Worm (Caenorhabditis elegans): ENCODE data around the gene srg-62.
A peak's percentile ranks its signal among the peaks of the same experiment; 100 is the strongest.

srg-62 gene

DNA sequence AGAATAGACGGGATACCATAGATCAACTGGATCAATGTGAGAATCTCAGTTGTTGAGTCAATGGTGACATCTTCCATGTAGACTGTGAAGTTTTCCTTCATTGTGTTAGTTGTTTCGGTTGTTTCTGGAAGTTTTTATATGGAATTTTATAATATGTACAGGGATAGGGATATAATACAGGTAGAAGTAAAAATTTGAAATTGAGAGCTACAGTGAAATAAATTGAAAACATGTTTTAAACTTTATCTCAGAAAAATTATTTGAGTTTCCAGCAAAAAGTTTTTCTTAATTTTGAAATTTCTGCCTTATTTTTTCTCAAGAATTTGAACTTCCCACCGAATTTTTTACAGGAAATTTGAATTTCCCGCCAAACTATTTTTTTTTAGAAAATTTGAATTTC, at the start of gene srg-62:
Gene srg-62, minus strand, starts transcription at position 101 of the 400 bp plus-strand sequence.
- TF ChIP-seq ztf-25 (GFP tag; IDR thresholded peaks at IDR 0.05) = no peak

- TF ChIP-seq hsf-1 (GFP tag; IDR thresholded peaks at IDR 0.05) (no peak), egl-18 (GFP tag; IDR thresholded peaks at IDR 0.05) (no peak), Y67H2A.10 (GFP tag; conservative IDR thresholded peaks at IDR 0.05) (no peak), ztf-6 (GFP tag; IDR thresholded peaks at IDR 0.05) (no peak), lin-35 (GFP tag; optimal IDR thresholded peaks at IDR 0.05) (no peak)
These were observed 38.6 kb upstream of the srg-62 start, which contains the start of gene R05D8.11 for ce11 chrV:2780786-2781185. R05D8.11 (minus strand) TSS chrV:2780886.

DNA sequence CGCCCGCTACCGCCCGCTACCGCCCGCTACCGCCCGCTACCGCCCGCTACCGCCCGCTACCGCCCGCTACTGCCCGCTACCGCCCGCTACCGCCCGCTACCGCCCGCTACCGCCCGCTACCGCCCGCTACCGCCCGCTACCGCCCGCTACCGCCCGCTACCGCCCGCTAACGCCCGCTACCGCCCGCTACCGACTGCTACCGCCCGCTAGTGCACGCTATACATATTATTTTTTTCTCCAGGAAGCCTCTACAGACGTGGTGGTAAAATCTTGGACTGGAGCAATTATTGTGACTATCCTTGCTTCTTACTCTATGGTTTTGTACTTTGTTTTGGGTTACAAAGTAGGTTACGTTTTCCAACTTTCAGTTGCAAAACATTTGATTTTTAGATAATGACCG, 36.3 kb upstream of the srg-62 start:
- peak; percentile 84 for TF ChIP-seq egrh-3 (GFP tag; IDR thresholded peaks at IDR 0.05)

DNA sequence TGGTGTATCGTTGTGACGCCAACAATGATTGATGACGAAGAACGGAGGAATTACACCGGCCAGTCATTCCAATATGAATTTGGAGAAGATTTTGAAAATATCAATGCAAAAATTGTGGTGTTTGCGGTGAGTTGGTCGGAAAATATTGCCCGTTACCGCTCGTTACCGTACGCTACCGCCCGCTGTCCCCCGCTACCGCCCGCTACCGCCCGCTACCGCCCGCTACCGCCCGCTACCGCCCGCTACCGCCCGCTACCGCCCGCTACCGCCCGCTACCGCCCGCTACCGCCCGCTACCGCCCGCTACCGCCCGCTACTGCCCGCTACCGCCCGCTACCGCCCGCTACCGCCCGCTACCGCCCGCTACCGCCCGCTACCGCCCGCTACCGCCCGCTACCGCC, 35.2 kb upstream of the srg-62 start:
- TF ChIP-seq egrh-3 (GFP tag; IDR thresholded peaks at IDR 0.05) = peak; percentile 91

- no peak for TF ChIP-seq rcor-1 (GFP tag; IDR thresholded peaks at IDR 0.05)
- no peak for TF ChIP-seq cebp-1 (GFP tag; IDR thresholded peaks at IDR 0.05)
- TF ChIP-seq cebp-1 (tag; optimal IDR thresholded peaks at IDR 0.05) = no peak
- TF ChIP-seq unc-62 (GFP tag; optimal IDR thresholded peaks at IDR 0.05) = no peak
- no peak for TF ChIP-seq nfyb-1 (GFP tag; IDR thresholded peaks at IDR 0.05)
- TF ChIP-seq ztf-25 (GFP tag; IDR thresholded peaks at IDR 0.05) = no peak
- no peak for TF ChIP-seq F39B2.1 (GFP tag; IDR thresholded peaks at IDR 0.05)
- no peak for TF ChIP-seq hrde-1 (tag; optimal IDR thresholded peaks at IDR 0.05; ENCODE audit: borderline replicate concordance)
- TF ChIP-seq sea-2 (GFP tag; IDR thresholded peaks at IDR 0.05) = no peak
- no peak for TF ChIP-seq somi-1 (GFP tag; optimal IDR thresholded peaks at IDR 0.05)
- no peak for TF ChIP-seq attf-6 (GFP tag; IDR thresholded peaks at IDR 0.05)
- TF ChIP-seq hmg-1.2 (GFP tag; IDR thresholded peaks at IDR 0.05) = no peak
- no peak for TF ChIP-seq aptf-2 (GFP tag; conservative IDR thresholded peaks at IDR 0.05)
These were observed 31.8 kb upstream of the srg-62 start, which contains the start of gene srj-18 for ce11 chrV:2774042-2774441. srj-18 (plus strand) TSS chrV:2774342.

DNA sequence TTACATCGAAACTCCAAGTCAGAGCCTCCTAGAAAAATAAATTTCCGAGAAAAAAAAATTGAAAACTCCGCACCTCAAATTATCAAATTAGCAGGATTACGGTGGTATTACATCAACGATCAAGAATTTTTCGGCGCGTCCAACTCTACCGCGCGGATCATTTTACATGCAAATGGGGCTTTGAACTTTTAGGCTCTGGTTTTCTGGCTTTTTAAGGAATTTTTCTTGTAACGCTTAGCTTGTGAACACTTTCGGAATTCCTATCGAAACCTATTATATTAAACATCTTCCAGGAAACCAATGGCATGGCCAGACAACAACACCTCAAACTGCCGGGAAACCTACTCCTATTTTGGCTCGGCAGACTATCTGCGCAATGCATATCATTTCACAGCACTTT, 29.4 kb upstream of the srg-62 start, which contains the start of gene srh-56:
Gene srh-56, plus strand, starts transcription at position 301 of the 400 bp plus-strand sequence.
- TF ChIP-seq Y79H2A.3 (GFP tag; conservative IDR thresholded peaks at IDR 0.05) (no peak), sdz-38 (tag; optimal IDR thresholded peaks at IDR 0.05) (no peak), bed-2 (GFP tag; IDR thresholded peaks at IDR 0.05) (no peak), efl-1 (GFP tag; optimal IDR thresholded peaks at IDR 0.05) (no peak), hmg-20 (GFP tag; IDR thresholded peaks at IDR 0.05) (no peak), Y95B8A.8 (GFP tag; IDR thresholded peaks at IDR 0.05) (no peak), Y53G8AR.9 (GFP tag; conservative IDR thresholded peaks at IDR 0.05) (no peak), F55B11.4 (tag; optimal IDR thresholded peaks at IDR 0.05; ENCODE audit: borderline replicate concordance, insufficient read depth) (no peak), madf-10 (tag; optimal IDR thresholded peaks at IDR 0.05) (no peak), snpc-4 (GFP tag; optimal IDR thresholded peaks at IDR 0.05) (no peak), snpc-4 (tag; optimal IDR thresholded peaks at IDR 0.05) (no peak), mel-28 (tag; optimal IDR thresholded peaks at IDR 0.05; ENCODE audit: borderline replicate concordance) (no peak), hmg-1.2 (GFP tag; IDR thresholded peaks at IDR 0.05) (no peak), B0336.3 (GFP tag; IDR thresholded peaks at IDR 0.05) (no peak), hlh-26 (GFP tag; conservative IDR thresholded peaks at IDR 0.05) (no peak), lin-40 (tag; optimal IDR thresholded peaks at IDR 0.05) (no peak), F10E7.11 (tag; optimal IDR thresholded peaks at IDR 0.05) (no peak), chd-7 (tag; optimal IDR thresholded peaks at IDR 0.05) (no peak), bed-1 (GFP tag; IDR thresholded peaks at IDR 0.05) (no peak), dpl-1 (GFP tag; optimal IDR thresholded peaks at IDR 0.05) (no peak), dpff-1 (tag; optimal IDR thresholded peaks at IDR 0.05) (no peak)

Data from whole organism, young adult.